Fruit fly (Drosophila melanogaster) Kc167 (cell line): ENCODE data around the gene CG6293.

Experiments used
- insv ChIP-seq: fragments of >200 bp; optimal IDR thresholded peaks from 3 replicates; lab custom pipeline; 2018; ENCODE audit warnings: missing external identifiers
- psq ChIP-seq: fragments of >200 bp; optimal IDR thresholded peaks from 2 replicates; lab custom pipeline; 2017; ENCODE audit warnings: missing external identifiers

dm6 chr3R:10356563-10357363, 45.4 kb upstream of the CG6293 start:
- TF ChIP-seq psq (no peak), insv (no peak)
